Fruit fly (Drosophila melanogaster) whole organism, embryonic: ENCODE measurements around the gene CG6028.
A peak's percentile ranks its signal among the peaks of the same experiment; 100 is the strongest.

ENCODE experiments used
- ATbp ChIP-seq: fragments of 200-800 bp; sonication (Bioruptor generic); optimal IDR thresholded peaks from 2 replicates; lab custom pipeline; 2017; ENCODE audit warnings: missing biosample characterization, mild to moderate bottlenecking, missing genetic modification characterization, missing genetic modification reagents
- Atf3 ChIP-seq: fragments of 200-800 bp; sonication (Bioruptor generic); optimal IDR thresholded peaks from 3 replicates; lab custom pipeline; 2016; ENCODE audit warnings: missing biosample characterization, missing genetic modification characterization
- CG10654 ChIP-seq: fragments of 200-800 bp; sonication (Bioruptor generic); optimal IDR thresholded peaks from 2 replicates; lab custom pipeline; 2016; ENCODE audit warnings: missing biosample characterization, missing genetic modification characterization
- CG10979 ChIP-seq: fragments of 200-800 bp; sonication (Bioruptor generic); optimal IDR thresholded peaks from 2 replicates; lab custom pipeline; 2018; ENCODE audit warnings: missing biosample characterization, mild to moderate bottlenecking, missing genetic modification characterization, moderate library complexity
- CG12744 ChIP-seq: fragments of 200-800 bp; sonication (Bioruptor generic); optimal IDR thresholded peaks from 2 replicates; lab custom pipeline; 2016; ENCODE audit warnings: missing biosample characterization, missing genetic modification characterization
- CG16779 ChIP-seq: fragments of 200-800 bp; sonication (Bioruptor generic); IDR thresholded peaks from 2 replicates; pipeline ENCODE4 v1.3.6; 2022; ENCODE audit warnings: missing biosample characterization, missing genetic modification characterization
- CG16813 ChIP-seq: fragments of 200-800 bp; sonication (Bioruptor generic); IDR thresholded peaks from 3 replicates; pipeline ENCODE4 v1.3.6; 2022; ENCODE audit warnings: missing biosample characterization, missing genetic modification characterization; ENCODE audit not compliant: partially characterized antibody
- CG16863 ChIP-seq: fragments of 200-800 bp; sonication (Bioruptor generic); optimal IDR thresholded peaks from 3 replicates; lab custom pipeline; 2016; ENCODE audit warnings: missing biosample characterization, missing genetic modification characterization
- CG17186 ChIP-seq: fragments of 200-800 bp; sonication (Bioruptor generic); optimal IDR thresholded peaks from 3 replicates; lab custom pipeline; 2017; ENCODE audit warnings: missing biosample characterization, missing genetic modification reagents, missing genetic modification characterization
- CG17359 ChIP-seq: fragments of 200-800 bp; sonication (Bioruptor generic); optimal IDR thresholded peaks from 3 replicates; lab custom pipeline; 2018; ENCODE audit warnings: missing biosample characterization, mild to moderate bottlenecking, missing genetic modification characterization, moderate library complexity
- CG17385 ChIP-seq: fragments of 200-800 bp; sonication (Bioruptor generic); optimal IDR thresholded peaks from 3 replicates; lab custom pipeline; 2018; ENCODE audit warnings: missing biosample characterization, mild to moderate bottlenecking, missing genetic modification characterization
- CG2199 ChIP-seq: fragments of 200-800 bp; sonication (Bioruptor generic); IDR thresholded peaks from 3 replicates; pipeline ENCODE4 v1.3.6; 2022; ENCODE audit warnings: missing biosample characterization, missing genetic modification characterization
- CG2678 ChIP-seq: fragments of 200-800 bp; sonication (Bioruptor generic); optimal IDR thresholded peaks from 3 replicates; lab custom pipeline; 2019; ENCODE audit warnings: missing biosample characterization, mild to moderate bottlenecking, missing genetic modification characterization, moderate library complexity
- CG34376 ChIP-seq: fragments of 200-800 bp; sonication (Bioruptor generic); optimal IDR thresholded peaks from 2 replicates; lab custom pipeline; 2018; ENCODE audit warnings: missing biosample characterization, mild to moderate bottlenecking, missing genetic modification characterization
- CG4820 ChIP-seq: fragments of 200-800 bp; sonication (Bioruptor generic); optimal IDR thresholded peaks from 3 replicates; lab custom pipeline; 2016; ENCODE audit warnings: missing biosample characterization, missing genetic modification characterization
- CG5245 ChIP-seq: fragments of 200-800 bp; sonication (Bioruptor generic); optimal IDR thresholded peaks from 3 replicates; lab custom pipeline; 2016; ENCODE audit warnings: missing biosample characterization, missing genetic modification characterization
- CG7556 ChIP-seq: fragments of 200-800 bp; sonication (Bioruptor generic); optimal IDR thresholded peaks from 2 replicates; lab custom pipeline; 2017; ENCODE audit warnings: missing biosample characterization, mild to moderate bottlenecking, missing genetic modification characterization
- CG7786 ChIP-seq: fragments of 200-800 bp; sonication (Bioruptor generic); optimal IDR thresholded peaks from 2 replicates; lab custom pipeline; 2016; ENCODE audit warnings: missing biosample characterization, missing genetic modification characterization
- CG9609 ChIP-seq: fragments of 200-800 bp; sonication (Bioruptor generic); optimal IDR thresholded peaks from 3 replicates; lab custom pipeline; 2016; ENCODE audit warnings: missing biosample characterization, missing genetic modification characterization
- Dek ChIP-seq: fragments of 200-800 bp; sonication (Bioruptor generic); optimal IDR thresholded peaks from 3 replicates; lab custom pipeline; 2019; ENCODE audit warnings: missing biosample characterization, mild to moderate bottlenecking, missing genetic modification characterization, moderate library complexity
- Doc3 ChIP-seq: fragments of 200-800 bp; sonication (Bioruptor generic); IDR thresholded peaks from 3 replicates; pipeline ENCODE4 v1.3.6; 2022; ENCODE audit warnings: missing biosample characterization, missing genetic modification characterization; ENCODE audit not compliant: partially characterized antibody
- Hmr ChIP-seq: fragments of 200-800 bp; sonication (Bioruptor generic); optimal IDR thresholded peaks from 3 replicates; lab custom pipeline; 2017; ENCODE audit warnings: mild to moderate bottlenecking, missing biosample characterization, missing genetic modification reagents, missing genetic modification characterization
- Hr51 ChIP-seq, 2 experiments: fragments of 200-800 bp; sonication (Bioruptor generic); optimal IDR thresholded peaks; 2 replicates in 1 of 2; 3 replicates in 1 of 2; lab custom pipeline; 2016 to 2018; ENCODE audit warnings: missing biosample characterization in 2 of 2, missing genetic modification characterization in 2 of 2, mild to moderate bottlenecking in 1 of 2, moderate library complexity in 1 of 2
- Hr78 ChIP-seq, 2 experiments: fragments of 200-800 bp in 1 of 2; fragments of >200 bp in 1 of 2; sonication (Bioruptor generic) in 1 of 2; optimal IDR thresholded peaks; 2 replicates each; lab custom pipeline; 2017 to 2019; ENCODE audit warnings: missing biosample characterization in 2 of 2, missing genetic modification characterization in 2 of 2, mild to moderate bottlenecking in 1 of 2, moderate library complexity in 1 of 2
- NC2β ChIP-seq: fragments of 200-800 bp; sonication (Bioruptor generic); optimal IDR thresholded peaks from 2 replicates; lab custom pipeline; 2016; ENCODE audit warnings: missing biosample characterization, missing genetic modification characterization
- NK7.1 ChIP-seq: fragments of 200-800 bp; sonication (Bioruptor generic); optimal IDR thresholded peaks from 3 replicates; lab custom pipeline; 2016; ENCODE audit warnings: missing biosample characterization, missing genetic modification characterization
- Oli ChIP-seq: fragments of 200-800 bp; sonication (Bioruptor generic); optimal IDR thresholded peaks from 2 replicates; lab custom pipeline; 2018; ENCODE audit warnings: missing biosample characterization, mild to moderate bottlenecking, missing genetic modification characterization, moderate library complexity
- Rfx ChIP-seq: fragments of 200-800 bp; sonication (Bioruptor generic); IDR thresholded peaks from 2 replicates; pipeline ENCODE4 v1.3.6; 2022; ENCODE audit warnings: missing biosample characterization, missing genetic modification characterization
- Tbp ChIP-seq: fragments of >200 bp; optimal IDR thresholded peaks from 2 replicates; lab custom pipeline; 2018; ENCODE audit warnings: missing biosample characterization, missing genetic modification characterization
- az2 ChIP-seq: fragments of 200-800 bp; sonication (Bioruptor generic); optimal IDR thresholded peaks from 3 replicates; lab custom pipeline; 2016; ENCODE audit warnings: missing biosample characterization, missing genetic modification characterization
- bbx ChIP-seq: fragments of 200-800 bp; sonication (Bioruptor generic); IDR thresholded peaks from 2 replicates; pipeline ENCODE4 v1.3.6; 2022; ENCODE audit warnings: missing biosample characterization, missing genetic modification characterization; ENCODE audit not compliant: partially characterized antibody
- grn ChIP-seq: fragments of 200-800 bp; sonication (Bioruptor generic); optimal IDR thresholded peaks from 3 replicates; lab custom pipeline; 2017; ENCODE audit warnings: missing biosample characterization, missing genetic modification characterization
- hkb ChIP-seq, 2 experiments: fragments of 200-800 bp in 1 of 2; fragments of >200 bp in 1 of 2; sonication (Bioruptor generic) in 1 of 2; IDR thresholded peaks in 1 of 2; optimal IDR thresholded peaks in 1 of 2; 2 replicates each; pipeline versions ENCODE4 v1.3.6 to Lab custom; 2017 to 2022; ENCODE audit warnings: missing biosample characterization in 1 of 2, missing genetic modification characterization in 1 of 2
- kni ChIP-seq: fragments of 200-800 bp; sonication (Bioruptor generic); optimal IDR thresholded peaks from 3 replicates; lab custom pipeline; 2017; ENCODE audit warnings: mild to moderate bottlenecking, missing biosample characterization, missing genetic modification reagents, missing genetic modification characterization
- lbe ChIP-seq: fragments of 200-800 bp; sonication (Bioruptor generic); optimal IDR thresholded peaks from 2 replicates; lab custom pipeline; 2016; ENCODE audit warnings: missing biosample characterization, mild to moderate bottlenecking, missing genetic modification characterization
- lov ChIP-seq, 2 experiments: fragments of 200-800 bp in 1 of 2; fragments of >200 bp in 1 of 2; sonication (Bioruptor generic) in 1 of 2; IDR thresholded peaks in 1 of 2; optimal IDR thresholded peaks in 1 of 2; 2 replicates in 1 of 2; 3 replicates in 1 of 2; pipeline versions ENCODE4 v1.3.6 to Lab custom; 2017 to 2022; ENCODE audit warnings: missing biosample characterization in 1 of 2, missing genetic modification characterization in 1 of 2
- prd ChIP-seq, 3 experiments: fragments of >200 bp in 2 of 3; fragments of 200-800 bp in 1 of 3; sonication (Bioruptor generic) in 1 of 3; optimal IDR thresholded peaks in 2 of 3; IDR thresholded peaks in 1 of 3; 2 replicates in 2 of 3; 3 replicates in 1 of 3; pipeline versions ENCODE4 v1.3.6 to Lab custom; 2017 to 2022; ENCODE audit warnings: missing biosample characterization in 1 of 3, missing genetic modification characterization in 1 of 3
- pzg ChIP-seq: fragments of 200-800 bp; sonication (Bioruptor generic); optimal IDR thresholded peaks from 3 replicates; lab custom pipeline; 2018; ENCODE audit warnings: missing biosample characterization, mild to moderate bottlenecking, missing genetic modification characterization, moderate library complexity
- sna ChIP-seq: fragments of 200-800 bp; sonication (Bioruptor generic); IDR thresholded peaks from 2 replicates; pipeline ENCODE4 v1.3.6; 2022; ENCODE audit warnings: missing biosample characterization, missing genetic modification characterization; ENCODE audit not compliant: partially characterized antibody
- sr ChIP-seq: fragments of 200-800 bp; sonication (Bioruptor generic); IDR thresholded peaks from 3 replicates; pipeline ENCODE4 v1.3.6; 2022; ENCODE audit warnings: missing biosample characterization, missing genetic modification characterization
- stc ChIP-seq: fragments of 200-800 bp; sonication (Bioruptor generic); IDR thresholded peaks from 2 replicates; pipeline ENCODE4 v1.3.6; 2022; ENCODE audit warnings: missing biosample characterization, missing genetic modification characterization
- tna ChIP-seq: fragments of 200-800 bp; sonication (Bioruptor generic); IDR thresholded peaks from 2 replicates; pipeline ENCODE4 v1.3.6; 2022; ENCODE audit warnings: missing biosample characterization, missing genetic modification characterization; ENCODE audit not compliant: partially characterized antibody
- trem ChIP-seq: fragments of 200-800 bp; optimal IDR thresholded peaks from 3 replicates; lab custom pipeline; 2019; ENCODE audit warnings: missing biosample characterization, mild to moderate bottlenecking, missing genetic modification characterization, moderate library complexity
- trh ChIP-seq: fragments of 200-800 bp; sonication (Bioruptor generic); optimal IDR thresholded peaks from 2 replicates; lab custom pipeline; 2016; ENCODE audit warnings: missing biosample characterization, missing genetic modification characterization
- vnd ChIP-seq: fragments of 200-800 bp; sonication (Bioruptor generic); IDR thresholded peaks from 3 replicates; pipeline ENCODE4 v1.3.6; 2022; ENCODE audit warnings: missing biosample characterization, missing genetic modification characterization; ENCODE audit not compliant: partially characterized antibody
- wek ChIP-seq: fragments of 200-800 bp; sonication (Bioruptor generic); optimal IDR thresholded peaks from 3 replicates; lab custom pipeline; 2018; ENCODE audit warnings: missing biosample characterization, mild to moderate bottlenecking, missing genetic modification characterization, moderate library complexity

CG6028 gene

DNA sequence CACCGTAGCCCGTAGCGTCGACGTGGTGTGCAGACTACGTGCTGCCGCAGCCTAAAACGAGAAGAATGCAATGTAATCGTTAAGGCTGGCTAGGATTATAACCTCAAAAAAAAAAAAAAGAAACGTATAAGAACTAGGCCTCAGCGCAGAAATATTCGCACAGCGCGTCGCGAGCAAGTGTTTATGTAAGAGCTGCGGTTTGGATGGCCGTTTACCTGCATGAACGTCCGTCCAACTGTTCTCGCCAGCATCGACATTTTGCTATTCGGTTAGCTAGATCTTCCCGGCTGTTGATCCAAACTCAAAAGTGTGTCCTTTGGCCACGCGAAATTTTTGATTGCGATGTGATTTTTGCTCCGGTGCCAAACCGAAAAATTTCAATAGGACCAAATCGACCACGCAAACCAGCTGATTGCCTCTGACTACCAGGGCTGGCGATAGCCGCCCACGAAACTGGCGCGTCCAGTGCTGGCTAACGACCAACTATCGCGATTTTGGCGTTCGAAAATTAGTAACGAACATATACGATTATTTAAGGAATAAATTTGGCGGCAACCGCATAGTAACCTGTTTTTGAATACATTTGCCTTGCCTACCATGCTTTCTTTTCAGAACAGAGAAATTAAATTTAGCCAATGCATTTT is 6.4 kb downstream of the CG6028 start, which contains the start of gene Idh3b (continued):
- TF ChIP-seq Tbp (GFP tag; lab: Kevin White, UChicago) (no peak), CG4820 (GFP tag; lab: Kevin White, UChicago) (peak; percentile 48), NC2β (GFP tag; lab: Kevin White, UChicago) (no peak), prd (optimal IDR thresholded peaks at IDR 0.05; lab: Kevin White, UChicago) (no peak), prd (GFP tag; IDR thresholded peaks at IDR 0.05; lab: Robert Waterston, UW) (no peak), grn (GFP tag; lab: Kevin White, UChicago) (no peak), sna (GFP tag; lab: Robert Waterston, UW) (peak; percentile 95), lov (optimal IDR thresholded peaks at IDR 0.05; lab: Kevin White, UChicago) (no peak), lov (GFP tag; IDR thresholded peaks at IDR 0.05; lab: Robert Waterston, UW) (no peak; the same call in 2 of the 3 replicates), CG9609 (GFP tag; lab: Kevin White, UChicago) (peak; percentile 57), CG5245 (GFP tag; lab: Kevin White, UChicago) (peak; percentile 48), vnd (GFP tag; lab: Robert Waterston, UW) (peak; percentile 86), CG10979 (tag; lab: Kevin White, UChicago) (no peak), kni (GFP tag; lab: Kevin White, UChicago) (peak; percentile 49), sr (no peak), CG10654 (GFP tag; lab: Kevin White, UChicago) (peak; percentile 45), CG17385 (peak; percentile 35), NK7.1 (GFP tag; lab: Kevin White, UChicago) (peak; percentile 39), CG34376 (peak; percentile 47), Rfx (GFP tag; lab: Robert Waterston, UW) (no peak), Hr78 (GFP tag; optimal IDR thresholded peaks at IDR 0.05; lab: Kevin White, UChicago) (no peak), CG7556 (GFP tag; lab: Kevin White, UChicago) (no peak), Atf3 (no peak), CG17186 (GFP tag; lab: Kevin White, UChicago) (peak; percentile 83), ATbp (GFP tag; lab: Kevin White, UChicago) (no peak), lbe (GFP tag; lab: Kevin White, UChicago) (peak; percentile 28), wek (GFP tag; lab: Kevin White, UChicago) (no peak), Doc3 (GFP tag; lab: Robert Waterston, UW) (peak; percentile 94), Oli (tag; lab: Kevin White, UChicago) (no peak), CG7786 (GFP tag; lab: Kevin White, UChicago) (peak; percentile 68), Hmr (GFP tag; lab: Kevin White, UChicago) (no peak), trem (peak; percentile 74), Hr51 (GFP tag; optimal IDR thresholded peaks at IDR 0.05; lab: Kevin White, UChicago) (peak in 1 of 2 experiments; percentile 64), CG2678 (tag; lab: Kevin White, UChicago) (no peak), CG12744 (GFP tag; lab: Kevin White, UChicago) (peak; percentile 61), pzg (GFP tag; lab: Kevin White, UChicago) (peak; percentile 96), CG2199 (peak; percentile 22; the same call in 1 of the 3 replicates), CG16813 (GFP tag; lab: Robert Waterston, UW) (peak; percentile 92), CG16779 (GFP tag; lab: Robert Waterston, UW) (peak; percentile 62; the same call in 1 of the 2 replicates), CG17359 (no peak), stc (GFP tag; lab: Robert Waterston, UW) (no peak), tna (peak; percentile 87), bbx (GFP tag; lab: Robert Waterston, UW) (peak; percentile 98), az2 (GFP tag; lab: Kevin White, UChicago) (peak; percentile 59), trh (peak; percentile 32), hkb (optimal IDR thresholded peaks at IDR 0.05; lab: Kevin White, UChicago) (peak; percentile 13), hkb (GFP tag; IDR thresholded peaks at IDR 0.05; lab: Robert Waterston, UW) (peak; percentile 43), CG16863 (GFP tag; lab: Kevin White, UChicago) (no peak), Dek (tag; lab: Kevin White, UChicago) (peak; percentile 44)
